Fruit fly (Drosophila melanogaster) whole organism, adult: ENCODE data around the gene CG14837.

ENCODE experiments used
- CG11617 ChIP-seq: fragments of 200-800 bp; sonication (Bioruptor generic); optimal IDR thresholded peaks from 2 replicates; lab custom pipeline; 2017; ENCODE audit warnings: mild to moderate bottlenecking, missing biosample characterization, missing genetic modification reagents, missing genetic modification characterization
- CG12768 ChIP-seq: fragments of 200-800 bp; sonication (Bioruptor generic); optimal IDR thresholded peaks from 2 replicates; lab custom pipeline; 2017; ENCODE audit warnings: missing biosample characterization, missing genetic modification characterization, mild to moderate bottlenecking, moderate library complexity, missing genetic modification reagents
- CG1620 ChIP-seq: fragments of 200-800 bp; sonication (Bioruptor generic); optimal IDR thresholded peaks from 2 replicates; lab custom pipeline; 2016; ENCODE audit warnings: missing biosample characterization, missing genetic modification characterization
- CG33017 ChIP-seq: fragments of 200-800 bp; sonication (Bioruptor generic); optimal IDR thresholded peaks from 2 replicates; lab custom pipeline; 2018; ENCODE audit warnings: missing biosample characterization, mild to moderate bottlenecking, missing genetic modification characterization, moderate library complexity
- CG5204 ChIP-seq: fragments of 200-800 bp; sonication (Bioruptor generic); optimal IDR thresholded peaks from 2 replicates; lab custom pipeline; 2016; ENCODE audit warnings: missing biosample characterization, missing genetic modification characterization
- CG7045 ChIP-seq: fragments of 200-800 bp; sonication (Bioruptor generic); optimal IDR thresholded peaks from 2 replicates; lab custom pipeline; 2017; ENCODE audit warnings: missing biosample characterization, mild to moderate bottlenecking, missing genetic modification characterization
- Clk ChIP-seq: fragments of 200-800 bp; sonication (Bioruptor generic); optimal IDR thresholded peaks from 2 replicates; lab custom pipeline; 2017; ENCODE audit warnings: missing biosample characterization, missing genetic modification characterization
- Hr96 ChIP-seq: fragments of 200-800 bp; sonication (Bioruptor generic); optimal IDR thresholded peaks from 2 replicates; lab custom pipeline; 2016; ENCODE audit warnings: missing biosample characterization, missing genetic modification characterization
- cic ChIP-seq: fragments of 200-800 bp; sonication (Bioruptor generic); optimal IDR thresholded peaks from 2 replicates; lab custom pipeline; 2017; ENCODE audit warnings: missing biosample characterization, mild to moderate bottlenecking, missing genetic modification characterization, moderate library complexity
- cnc ChIP-seq, 2 experiments: fragments of >200 bp; optimal IDR thresholded peaks; 2 replicates each; lab custom pipeline; 2017
- kay ChIP-seq: fragments of 200-800 bp; sonication (Bioruptor generic); peaks from one replicate; lab custom pipeline; 2016; ENCODE audit warnings: missing biosample characterization, missing genetic modification characterization, borderline replicate concordance
- toe ChIP-seq: fragments of 200-800 bp; sonication (Bioruptor generic); optimal IDR thresholded peaks from 2 replicates; lab custom pipeline; 2016; ENCODE audit warnings: missing biosample characterization, missing genetic modification characterization

DNA sequence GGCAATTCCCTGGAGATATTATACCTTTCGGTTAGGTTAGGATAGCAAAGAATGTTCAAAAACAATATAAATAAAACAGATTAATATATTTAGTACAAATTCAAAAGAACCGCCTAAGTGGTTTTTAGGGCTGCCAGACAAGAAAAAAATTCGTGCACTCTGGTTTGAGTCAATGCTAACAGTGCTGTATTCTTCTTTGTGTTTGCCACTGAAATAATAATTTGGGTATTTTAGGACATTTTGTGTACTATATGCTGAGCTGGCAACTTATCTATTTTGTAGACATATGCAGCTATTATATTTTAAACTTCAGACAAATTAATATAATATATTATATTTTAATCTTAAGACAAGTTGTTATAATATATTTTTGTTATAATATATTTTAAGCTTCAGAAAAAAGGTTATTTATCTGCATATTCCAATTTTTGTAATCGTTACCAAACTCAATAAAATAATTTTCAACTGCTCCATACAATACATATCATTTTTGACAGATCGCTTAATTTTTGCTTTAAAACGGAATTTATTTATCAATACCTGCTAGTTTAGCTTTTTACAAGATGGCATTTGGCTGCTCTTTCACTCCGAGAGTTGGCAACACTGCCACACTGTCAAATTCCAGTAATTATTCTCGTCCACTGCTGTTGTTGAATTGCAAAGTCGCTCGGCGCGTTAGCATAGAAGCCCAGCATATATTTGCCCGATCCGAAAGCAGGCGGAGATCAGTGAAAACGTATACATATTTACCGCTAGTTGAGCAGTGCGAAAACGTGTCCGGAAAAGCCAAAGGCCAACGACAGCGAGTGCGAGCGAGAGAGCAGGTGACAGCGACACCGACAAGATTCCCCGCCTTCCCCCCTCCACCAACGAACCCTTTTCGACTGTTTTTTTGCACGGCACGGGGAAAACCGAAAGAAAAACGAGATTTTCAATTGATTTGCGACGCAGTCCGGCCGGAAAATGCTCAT lies 49.1 kb downstream of the CG14837 start, which contains the start of gene CG7546:
- TF ChIP-seq CG7045 (GFP tag; lab: Kevin White, UChicago) (no peak), cic (peak; percentile 12), CG1620 (GFP tag; lab: Kevin White, UChicago) (no peak), kay (GFP tag; lab: Kevin White, UChicago) (no peak), toe (GFP tag; lab: Kevin White, UChicago) (no peak), CG12768 (GFP tag; lab: Kevin White, UChicago) (no peak), Hr96 (GFP tag; lab: Kevin White, UChicago) (peak; percentile 23), CG33017 (peak; percentile 13), CG5204 (peak; percentile 50), CG11617 (GFP tag; lab: Kevin White, UChicago) (no peak), cnc (optimal IDR thresholded peaks at IDR 0.05; lab: Kevin White, UChicago) (no peak), Clk (GFP tag; lab: Kevin White, UChicago) (no peak)
